Fruit fly (Drosophila melanogaster): ENCODE results near the gene CG12105.

Gene CG12105

dm6 chr3L:1615701-1616100 lies at the start of gene CG12105:
TSS of gene CG12105 (minus strand) at chr3L:1615801.
- no peak for TF ChIP-seq vri (GFP tag; optimal IDR thresholded peaks at IDR 0.05)
- no peak for TF ChIP-seq Met (GFP tag; optimal IDR thresholded peaks at IDR 0.05)
- TF ChIP-seq CG34406 (GFP tag; optimal IDR thresholded peaks at IDR 0.05) = no peak
- TF ChIP-seq topi (GFP tag; optimal IDR thresholded peaks at IDR 0.05) = no peak
- TF ChIP-seq CG15336 (GFP tag; IDR thresholded peaks at IDR 0.05) = no peak
- TF ChIP-seq Sox15 (GFP tag; optimal IDR thresholded peaks at IDR 0.05) = no peak
- no peak for TF ChIP-seq Sox102F (GFP tag; optimal IDR thresholded peaks at IDR 0.05)
- TF ChIP-seq CG8319 (GFP tag; optimal IDR thresholded peaks at IDR 0.05) = no peak
- TF ChIP-seq CG3919 (GFP tag; optimal IDR thresholded peaks at IDR 0.05) = no peak
- no peak for TF ChIP-seq CG7368 (GFP tag; optimal IDR thresholded peaks at IDR 0.05)
- no peak for TF ChIP-seq CG9139 (GFP tag; optimal IDR thresholded peaks at IDR 0.05)
- no peak for TF ChIP-seq CG31627 (GFP tag; optimal IDR thresholded peaks at IDR 0.05)
- TF ChIP-seq CG11902 (GFP tag; optimal IDR thresholded peaks at IDR 0.05) = no peak
- TF ChIP-seq Ets96B (tag; optimal IDR thresholded peaks at IDR 0.05) = no peak
- TF ChIP-seq lz (GFP tag; optimal IDR thresholded peaks at IDR 0.05) = no peak

dm6 chr3L:1664876-1665275 lies 49.3 kb upstream of the CG12105 start, which contains the start of the genes Srrm234 and CG7974:
TSS of gene Srrm234 (minus strand) at chr3L:1665064.
TSS of gene CG7974 (plus strand) at chr3L:1665138.
- TF ChIP-seq CG7368 (GFP tag; optimal IDR thresholded peaks at IDR 0.05) (no peak), Eip75B (GFP tag; optimal IDR thresholded peaks at IDR 0.05) (no peak), CG11762 (GFP tag; optimal IDR thresholded peaks at IDR 0.05; ENCODE audit: insufficient read depth) (no peak), achi (GFP tag; optimal IDR thresholded peaks at IDR 0.05) (peak; percentile 93)

dm6 chr3L:1664205-1664604 lies 48.6 kb upstream of the CG12105 start:
- TF ChIP-seq CG9139 (GFP tag; optimal IDR thresholded peaks at IDR 0.05) (no peak), Sox14 (GFP tag; optimal IDR thresholded peaks at IDR 0.05) (no peak), salr (GFP tag; optimal IDR thresholded peaks at IDR 0.05) (no peak)

- TF ChIP-seq Blimp-1 (GFP tag; optimal IDR thresholded peaks at IDR 0.05) = no peak
- TF ChIP-seq vri (GFP tag; optimal IDR thresholded peaks at IDR 0.05) = no peak
- TF ChIP-seq fkh (GFP tag; optimal IDR thresholded peaks at IDR 0.05) = no peak
- TF ChIP-seq CG8119 (GFP tag; IDR thresholded peaks at IDR 0.05) = no peak
- TF ChIP-seq ss (GFP tag; optimal IDR thresholded peaks at IDR 0.05) = no peak
- TF ChIP-seq CG11902 (GFP tag; optimal IDR thresholded peaks at IDR 0.05) = no peak
- no peak for TF ChIP-seq CG9139 (GFP tag; optimal IDR thresholded peaks at IDR 0.05)
- no peak for TF ChIP-seq OdsH (GFP tag; optimal IDR thresholded peaks at IDR 0.05)
- TF ChIP-seq CG8319 (GFP tag; optimal IDR thresholded peaks at IDR 0.05) = no peak
- no peak for TF ChIP-seq Sox15 (GFP tag; optimal IDR thresholded peaks at IDR 0.05)
- no peak for TF ChIP-seq CG6163 (GFP tag; IDR thresholded peaks at IDR 0.05)
- no peak for TF ChIP-seq eg (GFP tag; IDR thresholded peaks at IDR 0.05)
- TF ChIP-seq Sox14 (GFP tag; optimal IDR thresholded peaks at IDR 0.05) = no peak
- no peak for TF ChIP-seq CG32006 (GFP tag; optimal IDR thresholded peaks at IDR 0.05)
- no peak for TF ChIP-seq CG7368 (GFP tag; optimal IDR thresholded peaks at IDR 0.05)
- TF ChIP-seq CG34406 (GFP tag; optimal IDR thresholded peaks at IDR 0.05) = no peak
- no peak for TF ChIP-seq CG3919 (GFP tag; optimal IDR thresholded peaks at IDR 0.05)
These were observed 47.9 kb upstream of the CG12105 start for dm6 chr3L:1663531-1663930.

dm6 chr3L:1661738-1662370 lies 46.3 kb upstream of the CG12105 start:
- TF ChIP-seq CG7368 (GFP tag; optimal IDR thresholded peaks at IDR 0.05) (peak; percentile 25), CG1621 (tag; optimal IDR thresholded peaks at IDR 0.05) (no peak), CG3919 (GFP tag; optimal IDR thresholded peaks at IDR 0.05) (no peak)

dm6 chr3L:1653752-1654151 lies 38.2 kb upstream of the CG12105 start:
- TF ChIP-seq svp (GFP tag) (no peak), CG10631 (GFP tag; optimal IDR thresholded peaks at IDR 0.05) (no peak), CG32006 (GFP tag; optimal IDR thresholded peaks at IDR 0.05) (no peak), CG9139 (GFP tag; optimal IDR thresholded peaks at IDR 0.05) (no peak), salr (GFP tag; optimal IDR thresholded peaks at IDR 0.05) (no peak), OdsH (GFP tag; optimal IDR thresholded peaks at IDR 0.05) (no peak), Blimp-1 (GFP tag; optimal IDR thresholded peaks at IDR 0.05) (no peak), CG6854 (GFP tag; optimal IDR thresholded peaks at IDR 0.05) (no peak), ss (GFP tag; optimal IDR thresholded peaks at IDR 0.05) (no peak), pdm3 (GFP tag; optimal IDR thresholded peaks at IDR 0.05) (no peak), Hr38 (GFP tag; optimal IDR thresholded peaks at IDR 0.05) (no peak), CG7368 (GFP tag; optimal IDR thresholded peaks at IDR 0.05) (no peak), CG6163 (GFP tag; IDR thresholded peaks at IDR 0.05) (no peak), fkh (GFP tag; optimal IDR thresholded peaks at IDR 0.05) (no peak)

Data from whole organism, prepupa.